Worm (Caenorhabditis elegans): Measurements from ENCODE around the gene ZK836.3.

- TF ChIP-seq fkh-3 (tag; optimal IDR thresholded peaks at IDR 0.05) (no peak), dpff-1 (tag; optimal IDR thresholded peaks at IDR 0.05) (no peak), pbrm-1 (GFP tag; IDR thresholded peaks at IDR 0.05) (no peak), unc-62 (GFP tag; optimal IDR thresholded peaks at IDR 0.05) (no peak), pha-4 (tag; optimal IDR thresholded peaks at IDR 0.05) (no peak)
Measured at ce11 chrV:12170114-12170513, 25.6 kb downstream of the ZK836.3 start, which contains the start of gene ZK863.1.

All from whole organism, young adult.